Worm (Caenorhabditis elegans): ENCODE measurements around the gene txt-19.

txt-19 gene

ce11 chrIV:12835363-12835762, 10.3 kb upstream of the txt-19 start:
- no peak for TF ChIP-seq hpl-2 (GFP tag; optimal IDR thresholded peaks at IDR 0.05)
- no peak for TF ChIP-seq elt-3 (tag; optimal IDR thresholded peaks at IDR 0.05)
- no peak for TF ChIP-seq ceh-90 (tag; optimal IDR thresholded peaks at IDR 0.05)
- no peak for TF ChIP-seq nhr-90 (tag; optimal IDR thresholded peaks at IDR 0.05; ENCODE audit: poor library complexity)
- TF ChIP-seq nhr-12 (tag; optimal IDR thresholded peaks at IDR 0.05), result no peak
- no peak for TF ChIP-seq ces-1 (GFP tag; optimal IDR thresholded peaks at IDR 0.05)
- no peak for TF ChIP-seq C16A3.4 (tag; optimal IDR thresholded peaks at IDR 0.05)
- no peak for TF ChIP-seq isw-1 (GFP tag; IDR thresholded peaks at IDR 0.05)
- no peak for TF ChIP-seq fkh-4 (tag; optimal IDR thresholded peaks at IDR 0.05; ENCODE audit: borderline replicate concordance)
- no peak for TF ChIP-seq tbx-2 (tag; optimal IDR thresholded peaks at IDR 0.05)
- no peak for TF ChIP-seq fkh-8 (tag; optimal IDR thresholded peaks at IDR 0.05)
- TF ChIP-seq mef-2 (tag; optimal IDR thresholded peaks at IDR 0.05), result no peak
- no peak for TF ChIP-seq vab-15 (tag; optimal IDR thresholded peaks at IDR 0.05)
- no peak for TF ChIP-seq ceh-82 (tag; optimal IDR thresholded peaks at IDR 0.05)

- TF ChIP-seq Y116A8C.19 (tag; optimal IDR thresholded peaks at IDR 0.05; ENCODE audit: borderline replicate concordance) (no peak), nhr-19 (GFP tag; conservative IDR thresholded peaks at IDR 0.05) (no peak), C34B4.2 (tag; optimal IDR thresholded peaks at IDR 0.05) (no peak), dsc-1 (tag; optimal IDR thresholded peaks at IDR 0.05) (no peak), nhr-20 (tag; optimal IDR thresholded peaks at IDR 0.05) (no peak), lin-39 (tag; optimal IDR thresholded peaks at IDR 0.05) (no peak), mef-2 (tag; optimal IDR thresholded peaks at IDR 0.05) (no peak), unc-98 (GFP tag; IDR thresholded peaks at IDR 0.05) (no peak), ceh-8 (GFP tag; optimal IDR thresholded peaks at IDR 0.05) (no peak), nhr-12 (tag; optimal IDR thresholded peaks at IDR 0.05) (no peak)
These were observed 9.5 kb upstream of the txt-19 start, which contains the start of gene M02B1.3 for ce11 chrIV:12836208-12836607. Gene M02B1.3 (plus strand): TSS chrIV:12836508.

- TF ChIP-seq grh-1 (GFP tag; IDR thresholded peaks at IDR 0.05) (peak; percentile 15; the same call in 1 of the 2 replicates), lsy-2 (tag; optimal IDR thresholded peaks at IDR 0.05) (peak in 1 of 2 experiments; percentile 38), nhr-71 (tag; optimal IDR thresholded peaks at IDR 0.05) (peak; percentile 30), ceh-82 (tag; optimal IDR thresholded peaks at IDR 0.05) (peak in 2 of 3 experiments; percentile 13 to 16), ceh-63 (GFP tag; optimal IDR thresholded peaks at IDR 0.05) (no peak), mep-1 (tag; optimal IDR thresholded peaks at IDR 0.05) (peak; percentile 28), elt-3 (tag; optimal IDR thresholded peaks at IDR 0.05) (no peak), egl-13 (tag; optimal IDR thresholded peaks at IDR 0.05) (no peak), lin-14 (GFP tag; optimal IDR thresholded peaks at IDR 0.05) (peak; percentile 83), unc-62 (GFP tag; optimal IDR thresholded peaks at IDR 0.05) (no peak), nhr-20 (tag; optimal IDR thresholded peaks at IDR 0.05) (peak; percentile 40), tbx-2 (tag; optimal IDR thresholded peaks at IDR 0.05) (peak; percentile 32), hpl-2 (GFP tag; optimal IDR thresholded peaks at IDR 0.05) (no peak), blmp-1 (tag; optimal IDR thresholded peaks at IDR 0.05) (peak; percentile 86), dpl-1 (GFP tag; optimal IDR thresholded peaks at IDR 0.05) (peak in 1 of 3 experiments; percentile 29), irx-1 (tag; optimal IDR thresholded peaks at IDR 0.05) (peak; percentile 5), nhr-85 (tag) (peak; percentile 18), nhr-12 (tag; optimal IDR thresholded peaks at IDR 0.05) (no peak), efl-1 (optimal IDR thresholded peaks at IDR 0.05) (peak in 1 of 2 experiments; percentile 16), efl-1 (GFP tag; optimal IDR thresholded peaks at IDR 0.05 in 1 of 2) (peak in 1 of 2 experiments; percentile 73), snu-23 (GFP tag; optimal IDR thresholded peaks at IDR 0.05) (peak; percentile 51), unc-30 (tag; optimal IDR thresholded peaks at IDR 0.05) (no peak), lin-35 (GFP tag; optimal IDR thresholded peaks at IDR 0.05) (peak in 1 of 2 experiments; percentile 24)
These were observed 5.4 kb upstream of the txt-19 start for ce11 chrIV:12840348-12840747.

Data from whole organism, L1 larva.